Fruit fly (Drosophila melanogaster) whole organism, embryonic: ENCODE measurements around the gene inaE.

ENCODE experiments used
- BtbVII ChIP-seq: fragments of 200-800 bp; sonication (Bioruptor generic); optimal IDR thresholded peaks from 3 replicates; lab custom pipeline; 2017; ENCODE audit warnings: missing biosample characterization, mild to moderate bottlenecking, missing genetic modification characterization
- CG12219 ChIP-seq: fragments of 200-800 bp; sonication (Bioruptor generic); optimal IDR thresholded peaks from 3 replicates; lab custom pipeline; 2018; ENCODE audit warnings: missing biosample characterization, mild to moderate bottlenecking, missing genetic modification characterization
- CG12391 ChIP-seq: fragments of 200-800 bp; sonication (Bioruptor generic); optimal IDR thresholded peaks from 3 replicates; lab custom pipeline; 2018; ENCODE audit warnings: missing biosample characterization, mild to moderate bottlenecking, missing genetic modification characterization, moderate library complexity
- CG14050 ChIP-seq: fragments of 200-800 bp; sonication (Bioruptor generic); IDR thresholded peaks from 3 replicates; pipeline ENCODE4 v1.3.6; 2022; ENCODE audit warnings: missing biosample characterization, missing genetic modification characterization
- CG1647 ChIP-seq: fragments of 200-800 bp; sonication (Bioruptor generic); optimal IDR thresholded peaks from 3 replicates; lab custom pipeline; 2016; ENCODE audit warnings: missing biosample characterization, missing genetic modification characterization
- CG16779 ChIP-seq: fragments of 200-800 bp; sonication (Bioruptor generic); IDR thresholded peaks from 2 replicates; pipeline ENCODE4 v1.3.6; 2022; ENCODE audit warnings: missing biosample characterization, missing genetic modification characterization
- CG17568 ChIP-seq: fragments of 200-800 bp; sonication (Bioruptor generic); optimal IDR thresholded peaks from 2 replicates; lab custom pipeline; 2018; ENCODE audit warnings: missing biosample characterization, mild to moderate bottlenecking, missing genetic modification characterization, moderate library complexity
- CG17612 ChIP-seq: fragments of 200-800 bp; sonication (Bioruptor generic); IDR thresholded peaks from 2 replicates; pipeline ENCODE4 v1.3.6; 2022; ENCODE audit warnings: missing biosample characterization, missing genetic modification characterization
- CG17802 ChIP-seq: fragments of 200-800 bp; sonication (Bioruptor generic); optimal IDR thresholded peaks from 2 replicates; lab custom pipeline; 2018; ENCODE audit warnings: missing biosample characterization, mild to moderate bottlenecking, missing genetic modification characterization, moderate library complexity
- CG17912 ChIP-seq: fragments of 200-800 bp; sonication (Bioruptor generic); optimal IDR thresholded peaks from 2 replicates; lab custom pipeline; 2018; ENCODE audit warnings: missing biosample characterization, mild to moderate bottlenecking, missing genetic modification characterization
- CG1792 ChIP-seq: fragments of 200-800 bp; sonication (Bioruptor generic); optimal IDR thresholded peaks from 2 replicates; lab custom pipeline; 2016; ENCODE audit warnings: missing biosample characterization, missing genetic modification characterization
- CG2875 ChIP-seq: fragments of 200-800 bp; sonication (Bioruptor generic); optimal IDR thresholded peaks from 2 replicates; lab custom pipeline; 2017; ENCODE audit warnings: missing biosample characterization, mild to moderate bottlenecking, missing genetic modification characterization, missing genetic modification reagents
- CG33213 ChIP-seq: fragments of 200-800 bp; sonication (Bioruptor generic); optimal IDR thresholded peaks from 3 replicates; lab custom pipeline; 2016; ENCODE audit warnings: missing biosample characterization, missing genetic modification characterization
- CG33557 ChIP-seq: fragments of 200-800 bp; sonication (Bioruptor generic); optimal IDR thresholded peaks from 2 replicates; lab custom pipeline; 2019; ENCODE audit warnings: missing biosample characterization, mild to moderate bottlenecking, missing genetic modification characterization, moderate library complexity
- CG34422 ChIP-seq: fragments of 200-800 bp; sonication (Bioruptor generic); IDR thresholded peaks from 3 replicates; pipeline ENCODE4 v1.3.6; 2022; ENCODE audit warnings: missing biosample characterization, missing genetic modification characterization
- CG4360 ChIP-seq: fragments of 200-800 bp; sonication (Bioruptor generic); IDR thresholded peaks from 2 replicates; pipeline ENCODE4 v1.3.6; 2022; ENCODE audit warnings: missing biosample characterization, missing genetic modification characterization
- CG4424 ChIP-seq: fragments of 200-800 bp; sonication (Bioruptor generic); optimal IDR thresholded peaks from 3 replicates; lab custom pipeline; 2016; ENCODE audit warnings: missing biosample characterization, missing genetic modification characterization
- CG6175 ChIP-seq: fragments of 200-800 bp; sonication (Bioruptor generic); IDR thresholded peaks from 3 replicates; pipeline ENCODE4 v1.3.6; 2022; ENCODE audit warnings: missing biosample characterization, missing genetic modification characterization
- CG6689 ChIP-seq: fragments of 200-800 bp; sonication (Bioruptor generic); IDR thresholded peaks from 2 replicates; pipeline ENCODE4 v1.3.6; 2022; ENCODE audit warnings: missing biosample characterization, missing genetic modification characterization
- CG7839 ChIP-seq: fragments of 200-800 bp; sonication (Bioruptor generic); optimal IDR thresholded peaks from 3 replicates; lab custom pipeline; 2018; ENCODE audit warnings: missing biosample characterization, mild to moderate bottlenecking, missing genetic modification characterization, moderate library complexity
- CG8281 ChIP-seq: fragments of 200-800 bp; sonication (Bioruptor generic); optimal IDR thresholded peaks from 2 replicates; lab custom pipeline; 2018; ENCODE audit warnings: missing biosample characterization, mild to moderate bottlenecking, missing genetic modification characterization, moderate library complexity
- CG8388 ChIP-seq: fragments of 200-800 bp; sonication (Bioruptor generic); optimal IDR thresholded peaks from 2 replicates; lab custom pipeline; 2019; ENCODE audit warnings: missing biosample characterization, mild to moderate bottlenecking, missing genetic modification characterization, moderate library complexity
- Dfd ChIP-seq, 2 experiments: fragments of >200 bp; optimal IDR thresholded peaks; 2 replicates each; lab custom pipeline; 2017; ENCODE audit warnings: missing biosample characterization in 2 of 2, missing genetic modification characterization in 2 of 2
- Doc3 ChIP-seq: fragments of 200-800 bp; sonication (Bioruptor generic); IDR thresholded peaks from 3 replicates; pipeline ENCODE4 v1.3.6; 2022; ENCODE audit warnings: missing biosample characterization, missing genetic modification characterization; ENCODE audit not compliant: partially characterized antibody
- Dp ChIP-seq: fragments of 200-800 bp; sonication (Bioruptor generic); optimal IDR thresholded peaks from 2 replicates; lab custom pipeline; 2018; ENCODE audit warnings: missing biosample characterization, mild to moderate bottlenecking, missing genetic modification characterization, moderate library complexity
- Ets65A ChIP-seq: fragments of 200-800 bp; sonication (Bioruptor generic); peaks from one replicate; lab custom pipeline; 2016; ENCODE audit warnings: missing biosample characterization, missing genetic modification characterization
- HHEX ChIP-seq: fragments of 200-800 bp; sonication (Bioruptor generic); optimal IDR thresholded peaks from 3 replicates; lab custom pipeline; 2017; ENCODE audit warnings: missing biosample characterization, mild to moderate bottlenecking, missing genetic modification characterization, missing genetic modification reagents
- HLH3B ChIP-seq: fragments of 200-800 bp; sonication (Bioruptor generic); IDR thresholded peaks from 2 replicates; pipeline ENCODE4 v1.3.6; 2022; ENCODE audit warnings: missing biosample characterization, missing genetic modification characterization
- Hr39 ChIP-seq: fragments of >200 bp; optimal IDR thresholded peaks from 2 replicates; lab custom pipeline; 2017
- Hr78 ChIP-seq, 2 experiments: fragments of 200-800 bp in 1 of 2; fragments of >200 bp in 1 of 2; sonication (Bioruptor generic) in 1 of 2; optimal IDR thresholded peaks; 2 replicates each; lab custom pipeline; 2017 to 2019; ENCODE audit warnings: missing biosample characterization in 2 of 2, missing genetic modification characterization in 2 of 2, mild to moderate bottlenecking in 1 of 2, moderate library complexity in 1 of 2
- Lim3 ChIP-seq: fragments of 200-800 bp; sonication (Bioruptor generic); IDR thresholded peaks from 2 replicates; pipeline ENCODE4 v1.3.6; 2022; ENCODE audit warnings: missing biosample characterization, missing genetic modification characterization
- Ssrp ChIP-seq: fragments of 200-800 bp; sonication (Bioruptor generic); optimal IDR thresholded peaks from 2 replicates; lab custom pipeline; 2018; ENCODE audit warnings: missing biosample characterization, mild to moderate bottlenecking, missing genetic modification characterization, moderate library complexity
- Stat92E ChIP-seq, 3 experiments: fragments of >200 bp in 2 of 3; fragments of 200-800 bp in 1 of 3; sonication (Bioruptor generic) in 1 of 3; optimal IDR thresholded peaks; 2 replicates each; lab custom pipeline; 2017 to 2019; ENCODE audit warnings: missing biosample characterization in 3 of 3, missing genetic modification characterization in 3 of 3, mild to moderate bottlenecking in 1 of 3, moderate library complexity in 1 of 3
- bbx ChIP-seq: fragments of 200-800 bp; sonication (Bioruptor generic); IDR thresholded peaks from 2 replicates; pipeline ENCODE4 v1.3.6; 2022; ENCODE audit warnings: missing biosample characterization, missing genetic modification characterization; ENCODE audit not compliant: partially characterized antibody
- croc ChIP-seq: fragments of 200-800 bp; sonication (Bioruptor generic); conservative IDR thresholded peaks from 3 replicates; pipeline ENCODE4 v1.3.6; 2022; ENCODE audit warnings: missing biosample characterization, missing genetic modification characterization
- esg ChIP-seq: fragments of 200-800 bp; sonication (Bioruptor generic); conservative IDR thresholded peaks from 2 replicates; pipeline ENCODE4 v1.3.6; 2022; ENCODE audit warnings: missing biosample characterization, missing genetic modification characterization
- fd102C ChIP-seq: fragments of 200-800 bp; sonication (Bioruptor generic); optimal IDR thresholded peaks from 2 replicates; lab custom pipeline; 2018; ENCODE audit warnings: missing biosample characterization, mild to moderate bottlenecking, missing genetic modification characterization, moderate library complexity
- gsb-n ChIP-seq: fragments of 200-800 bp; sonication (Bioruptor generic); optimal IDR thresholded peaks from 3 replicates; lab custom pipeline; 2018; ENCODE audit warnings: missing biosample characterization, mild to moderate bottlenecking, missing genetic modification characterization
- h ChIP-seq: fragments of >200 bp; optimal IDR thresholded peaks from 2 replicates; lab custom pipeline; 2017
- her ChIP-seq: fragments of 200-800 bp; sonication (Bioruptor generic); optimal IDR thresholded peaks from 2 replicates; lab custom pipeline; 2016; ENCODE audit warnings: missing biosample characterization, missing genetic modification characterization
- hkb ChIP-seq, 2 experiments: fragments of 200-800 bp in 1 of 2; fragments of >200 bp in 1 of 2; sonication (Bioruptor generic) in 1 of 2; IDR thresholded peaks in 1 of 2; optimal IDR thresholded peaks in 1 of 2; 2 replicates each; pipeline versions ENCODE4 v1.3.6 to Lab custom; 2017 to 2022; ENCODE audit warnings: missing biosample characterization in 1 of 2, missing genetic modification characterization in 1 of 2
- kni ChIP-seq: fragments of 200-800 bp; sonication (Bioruptor generic); optimal IDR thresholded peaks from 3 replicates; lab custom pipeline; 2017; ENCODE audit warnings: mild to moderate bottlenecking, missing biosample characterization, missing genetic modification reagents, missing genetic modification characterization
- lov ChIP-seq, 2 experiments: fragments of 200-800 bp in 1 of 2; fragments of >200 bp in 1 of 2; sonication (Bioruptor generic) in 1 of 2; IDR thresholded peaks in 1 of 2; optimal IDR thresholded peaks in 1 of 2; 2 replicates in 1 of 2; 3 replicates in 1 of 2; pipeline versions ENCODE4 v1.3.6 to Lab custom; 2017 to 2022; ENCODE audit warnings: missing biosample characterization in 1 of 2, missing genetic modification characterization in 1 of 2
- mam ChIP-seq: fragments of 200-800 bp; sonication (Bioruptor generic); optimal IDR thresholded peaks from 3 replicates; lab custom pipeline; 2016; ENCODE audit warnings: missing biosample characterization, missing genetic modification characterization
- pb ChIP-seq: fragments of 200-800 bp; sonication (Bioruptor generic); optimal IDR thresholded peaks from 3 replicates; lab custom pipeline; 2016; ENCODE audit warnings: missing biosample characterization, missing genetic modification characterization
- pros ChIP-seq: fragments of 200-800 bp; sonication (Bioruptor generic); optimal IDR thresholded peaks from 3 replicates; lab custom pipeline; 2019; ENCODE audit warnings: missing biosample characterization, mild to moderate bottlenecking, missing genetic modification characterization, moderate library complexity
- sim ChIP-seq: fragments of 200-800 bp; sonication (Bioruptor generic); IDR thresholded peaks from 2 replicates; pipeline ENCODE4 v1.3.6; 2022; ENCODE audit warnings: missing biosample characterization, missing genetic modification characterization
- wek ChIP-seq: fragments of 200-800 bp; sonication (Bioruptor generic); optimal IDR thresholded peaks from 3 replicates; lab custom pipeline; 2018; ENCODE audit warnings: missing biosample characterization, mild to moderate bottlenecking, missing genetic modification characterization, moderate library complexity

The inaE gene

dm6 chrX:13788973-13789682 is 5.6 kb downstream of the inaE start (continued):
- TF ChIP-seq lov (optimal IDR thresholded peaks at IDR 0.05; lab: Kevin White, UChicago) = no peak
- no peak for TF ChIP-seq lov (GFP tag; IDR thresholded peaks at IDR 0.05; lab: Robert Waterston, UW)
- TF ChIP-seq CG14050 (GFP tag; lab: Robert Waterston, UW) = no peak
- no peak for TF ChIP-seq CG17568
- no peak for TF ChIP-seq CG16779 (GFP tag; lab: Robert Waterston, UW)
- TF ChIP-seq CG17912 (GFP tag; lab: Kevin White, UChicago) = no peak
- TF ChIP-seq kni (GFP tag; lab: Kevin White, UChicago) = peak; percentile 75
- TF ChIP-seq mam = no peak
- no peak for TF ChIP-seq CG4360 (GFP tag; lab: Robert Waterston, UW)
- TF ChIP-seq pb = no peak
- peak; percentile 52 for TF ChIP-seq CG7839 (tag; lab: Kevin White, UChicago)
- TF ChIP-seq CG4424 (GFP tag; lab: Kevin White, UChicago) = peak; percentile 38
- no peak for TF ChIP-seq Dfd (GFP tag; optimal IDR thresholded peaks at IDR 0.05; lab: Kevin White, UChicago)
- TF ChIP-seq Hr39 (lab: Kevin White, UChicago) = no peak
- no peak for TF ChIP-seq CG6175 (GFP tag; lab: Robert Waterston, UW)
- peak; percentile 28 for TF ChIP-seq Ssrp (tag; lab: Kevin White, UChicago)
- TF ChIP-seq HLH3B (GFP tag; lab: Robert Waterston, UW) = 0 out of 2 replicates have a peak, but pooled peaks have one; percentile 30
- TF ChIP-seq CG1647 (GFP tag; lab: Kevin White, UChicago) = peak; percentile 22
- TF ChIP-seq croc (GFP tag; lab: Robert Waterston, UW) = no peak
- TF ChIP-seq Lim3 (GFP tag; lab: Robert Waterston, UW) = no peak
- peak; percentile 96 for TF ChIP-seq pros (GFP tag; lab: Kevin White, UChicago)
- TF ChIP-seq bbx (GFP tag; lab: Robert Waterston, UW) = no peak
- TF ChIP-seq sim = 0 out of 2 replicates have a peak, but pooled peaks have one; percentile 24
- TF ChIP-seq CG12391 (tag; lab: Kevin White, UChicago) = peak; percentile 39
- TF ChIP-seq HHEX (GFP tag; lab: Kevin White, UChicago) = peak; percentile 50
- TF ChIP-seq CG8281 (tag; lab: Kevin White, UChicago) = no peak
- no peak for TF ChIP-seq her (GFP tag; lab: Kevin White, UChicago)
- peak; percentile 50 for TF ChIP-seq gsb-n (tag; lab: Kevin White, UChicago)
- TF ChIP-seq Stat92E (GFP tag; optimal IDR thresholded peaks at IDR 0.05; lab: Kevin White, UChicago) = no peak
- 0 out of 2 replicates have a peak, but pooled peaks have one; percentile 16 for TF ChIP-seq esg
- no peak for TF ChIP-seq CG17612 (GFP tag; lab: Robert Waterston, UW)
- no peak for TF ChIP-seq Doc3 (GFP tag; lab: Robert Waterston, UW)
- no peak for TF ChIP-seq hkb (optimal IDR thresholded peaks at IDR 0.05; lab: Kevin White, UChicago)
- TF ChIP-seq hkb (GFP tag; IDR thresholded peaks at IDR 0.05; lab: Robert Waterston, UW) = 0 out of 2 replicates have a peak, but pooled peaks have one; percentile 14
- TF ChIP-seq h (lab: Kevin White, UChicago) = no peak
- peak; percentile 38 for TF ChIP-seq CG8388 (GFP tag; lab: Kevin White, UChicago)
- TF ChIP-seq CG1792 (GFP tag; lab: Kevin White, UChicago) = no peak
- TF ChIP-seq BtbVII = peak; percentile 24
- TF ChIP-seq CG6689 = no peak
- no peak for TF ChIP-seq CG33557
- TF ChIP-seq Hr78 (GFP tag; optimal IDR thresholded peaks at IDR 0.05; lab: Kevin White, UChicago) = no peak
- TF ChIP-seq CG12219 (GFP tag; lab: Kevin White, UChicago) = peak; percentile 38
- peak; percentile 89 for TF ChIP-seq Ets65A
- no peak for TF ChIP-seq wek (GFP tag; lab: Kevin White, UChicago)
- TF ChIP-seq CG33213 (GFP tag; lab: Kevin White, UChicago) = no peak
- TF ChIP-seq CG2875 (GFP tag; lab: Kevin White, UChicago) = no peak
- TF ChIP-seq fd102C (GFP tag; lab: Kevin White, UChicago) = no peak
- no peak for TF ChIP-seq CG34422 (GFP tag; lab: Robert Waterston, UW)
- no peak for TF ChIP-seq CG17802
- TF ChIP-seq Dp (GFP tag; lab: Kevin White, UChicago) = no peak
